Fruit fly (Drosophila melanogaster) whole organism, embryonic: ENCODE measurements around the gene CG14269.

Experiments
- CG10654 ChIP-seq: fragments of 200-800 bp; sonication (Bioruptor generic); optimal IDR thresholded peaks from 2 replicates; lab custom pipeline; 2016; ENCODE audit warnings: missing biosample characterization, missing genetic modification characterization
- CG11456 ChIP-seq: fragments of 200-800 bp; sonication (Bioruptor generic); IDR thresholded peaks from 3 replicates; pipeline ENCODE4 v1.3.6; 2022; ENCODE audit warnings: missing biosample characterization, missing genetic modification characterization
- CG11723 ChIP-seq: fragments of 200-800 bp; sonication (Bioruptor generic); optimal IDR thresholded peaks from 2 replicates; lab custom pipeline; 2017; ENCODE audit warnings: missing biosample characterization, mild to moderate bottlenecking, missing genetic modification characterization
- CG12104 ChIP-seq: fragments of 200-800 bp; sonication (Bioruptor generic); optimal IDR thresholded peaks from 3 replicates; lab custom pipeline; 2016; ENCODE audit warnings: missing biosample characterization, missing genetic modification characterization
- CG12236 ChIP-seq: fragments of 200-800 bp; sonication (Bioruptor generic); optimal IDR thresholded peaks from 2 replicates; lab custom pipeline; 2016; ENCODE audit warnings: missing biosample characterization, missing genetic modification characterization
- CG13775 ChIP-seq: fragments of 200-800 bp; sonication (Bioruptor generic); optimal IDR thresholded peaks from 3 replicates; lab custom pipeline; 2017; ENCODE audit warnings: missing biosample characterization, mild to moderate bottlenecking, missing genetic modification characterization
- CG14860 ChIP-seq: fragments of 200-800 bp; sonication (Bioruptor generic); IDR thresholded peaks from 3 replicates; pipeline ENCODE4 v1.3.6; 2022; ENCODE audit warnings: missing biosample characterization, missing genetic modification characterization; ENCODE audit not compliant: partially characterized antibody
- CG18476 ChIP-seq: fragments of 200-800 bp; sonication (Bioruptor generic); optimal IDR thresholded peaks from 2 replicates; lab custom pipeline; 2016; ENCODE audit warnings: missing biosample characterization, mild to moderate bottlenecking, missing genetic modification characterization
- CG18764 ChIP-seq: fragments of 200-800 bp; sonication (Bioruptor generic); optimal IDR thresholded peaks from 3 replicates; lab custom pipeline; 2016; ENCODE audit warnings: missing biosample characterization, missing genetic modification characterization
- CG2129 ChIP-seq: fragments of 200-800 bp; sonication (Bioruptor generic); IDR thresholded peaks from 2 replicates; pipeline ENCODE4 v1.3.6; 2022; ENCODE audit warnings: missing biosample characterization, missing genetic modification characterization; ENCODE audit not compliant: partially characterized antibody
- CG2199 ChIP-seq: fragments of 200-800 bp; sonication (Bioruptor generic); IDR thresholded peaks from 3 replicates; pipeline ENCODE4 v1.3.6; 2022; ENCODE audit warnings: missing biosample characterization, missing genetic modification characterization
- CG32772 ChIP-seq: fragments of 200-800 bp; sonication (Bioruptor generic); IDR thresholded peaks from 2 replicates; pipeline ENCODE4 v1.3.6; 2022; ENCODE audit warnings: missing biosample characterization, missing genetic modification characterization
- CG4404 ChIP-seq: fragments of 200-800 bp; sonication (Bioruptor generic); IDR thresholded peaks from 2 replicates; pipeline ENCODE4 v1.3.6; 2022; ENCODE audit warnings: missing biosample characterization, missing genetic modification characterization
- CG4707 ChIP-seq: fragments of 200-800 bp; sonication (Bioruptor generic); optimal IDR thresholded peaks from 2 replicates; lab custom pipeline; 2018; ENCODE audit warnings: missing biosample characterization, mild to moderate bottlenecking, missing genetic modification characterization, moderate library complexity
- CG7987 ChIP-seq: fragments of 200-800 bp; sonication (Bioruptor generic); optimal IDR thresholded peaks from 2 replicates; lab custom pipeline; 2018; ENCODE audit warnings: missing biosample characterization, mild to moderate bottlenecking, missing genetic modification characterization, moderate library complexity
- CG8281 ChIP-seq: fragments of 200-800 bp; sonication (Bioruptor generic); optimal IDR thresholded peaks from 2 replicates; lab custom pipeline; 2018; ENCODE audit warnings: missing biosample characterization, mild to moderate bottlenecking, missing genetic modification characterization, moderate library complexity
- CG8290 ChIP-seq, 3 experiments: fragments of 200-800 bp; sonication (Bioruptor generic); optimal IDR thresholded peaks; 2 replicates each; lab custom pipeline; 2016 to 2019; ENCODE audit warnings: missing biosample characterization in 3 of 3, missing genetic modification characterization in 3 of 3, mild to moderate bottlenecking in 2 of 3, moderate library complexity in 1 of 3
- D19A ChIP-seq: fragments of 200-800 bp; optimal IDR thresholded peaks from 3 replicates; lab custom pipeline; 2019; ENCODE audit warnings: missing biosample characterization, mild to moderate bottlenecking, missing genetic modification characterization, moderate library complexity
- Dp ChIP-seq: fragments of 200-800 bp; sonication (Bioruptor generic); optimal IDR thresholded peaks from 2 replicates; lab custom pipeline; 2018; ENCODE audit warnings: missing biosample characterization, mild to moderate bottlenecking, missing genetic modification characterization, moderate library complexity
- Eip74EF ChIP-seq, 2 experiments: fragments of 200-800 bp in 1 of 2; fragments of >200 bp in 1 of 2; sonication (Bioruptor generic) in 1 of 2; optimal IDR thresholded peaks; 2 replicates each; lab custom pipeline; 2017 to 2019; ENCODE audit warnings: missing biosample characterization in 2 of 2, missing genetic modification characterization in 2 of 2, mild to moderate bottlenecking in 1 of 2, moderate library complexity in 1 of 2
- Ets97D ChIP-seq: fragments of 200-800 bp; sonication (Bioruptor generic); optimal IDR thresholded peaks from 3 replicates; lab custom pipeline; 2016; ENCODE audit warnings: missing biosample characterization, missing genetic modification characterization
- HHEX ChIP-seq: fragments of 200-800 bp; sonication (Bioruptor generic); optimal IDR thresholded peaks from 3 replicates; lab custom pipeline; 2017; ENCODE audit warnings: missing biosample characterization, mild to moderate bottlenecking, missing genetic modification characterization, missing genetic modification reagents
- Hr39 ChIP-seq: fragments of >200 bp; optimal IDR thresholded peaks from 2 replicates; lab custom pipeline; 2017
- Hr78 ChIP-seq, 2 experiments: fragments of 200-800 bp in 1 of 2; fragments of >200 bp in 1 of 2; sonication (Bioruptor generic) in 1 of 2; optimal IDR thresholded peaks; 2 replicates each; lab custom pipeline; 2017 to 2019; ENCODE audit warnings: missing biosample characterization in 2 of 2, missing genetic modification characterization in 2 of 2, mild to moderate bottlenecking in 1 of 2, moderate library complexity in 1 of 2
- MESR4 ChIP-seq: fragments of 200-800 bp; sonication (Bioruptor generic); optimal IDR thresholded peaks from 2 replicates; lab custom pipeline; 2018; ENCODE audit warnings: missing biosample characterization, mild to moderate bottlenecking, missing genetic modification characterization, moderate library complexity
- NC2β ChIP-seq: fragments of 200-800 bp; sonication (Bioruptor generic); optimal IDR thresholded peaks from 2 replicates; lab custom pipeline; 2016; ENCODE audit warnings: missing biosample characterization, missing genetic modification characterization
- NfI ChIP-seq: fragments of 200-800 bp; sonication (Bioruptor generic); optimal IDR thresholded peaks from 3 replicates; lab custom pipeline; 2018; ENCODE audit warnings: missing biosample characterization, mild to moderate bottlenecking, missing genetic modification characterization, moderate library complexity
- Opbp ChIP-seq: fragments of 200-800 bp; sonication (Bioruptor generic); IDR thresholded peaks from 3 replicates; pipeline ENCODE4 v1.3.6; 2022; ENCODE audit warnings: missing biosample characterization, missing genetic modification characterization; ENCODE audit not compliant: partially characterized antibody
- Rx ChIP-seq: fragments of 200-800 bp; sonication (Bioruptor generic); IDR thresholded peaks from 2 replicates; pipeline ENCODE4 v1.3.6; 2022; ENCODE audit warnings: missing biosample characterization, missing genetic modification characterization
- Six4 ChIP-seq: fragments of 200-800 bp; sonication (Bioruptor generic); optimal IDR thresholded peaks from 2 replicates; lab custom pipeline; 2016; ENCODE audit warnings: missing biosample characterization, missing genetic modification characterization
- Spps ChIP-seq: fragments of 200-800 bp; sonication (Bioruptor generic); optimal IDR thresholded peaks from 2 replicates; lab custom pipeline; 2018; ENCODE audit warnings: missing biosample characterization, mild to moderate bottlenecking, missing genetic modification characterization
- ase ChIP-seq: fragments of 200-800 bp; sonication (Bioruptor generic); IDR thresholded peaks from 3 replicates; pipeline ENCODE4 v1.3.6; 2022; ENCODE audit warnings: missing biosample characterization, missing genetic modification characterization
- ato ChIP-seq: fragments of 200-800 bp; sonication (Bioruptor generic); IDR thresholded peaks from 2 replicates; pipeline ENCODE4 v1.3.6; 2022; ENCODE audit warnings: missing biosample characterization, missing genetic modification characterization; ENCODE audit not compliant: partially characterized antibody
- az2 ChIP-seq: fragments of 200-800 bp; sonication (Bioruptor generic); optimal IDR thresholded peaks from 3 replicates; lab custom pipeline; 2016; ENCODE audit warnings: missing biosample characterization, missing genetic modification characterization
- bbx ChIP-seq: fragments of 200-800 bp; sonication (Bioruptor generic); IDR thresholded peaks from 2 replicates; pipeline ENCODE4 v1.3.6; 2022; ENCODE audit warnings: missing biosample characterization, missing genetic modification characterization; ENCODE audit not compliant: partially characterized antibody
- crc ChIP-seq: fragments of 200-800 bp; sonication (Bioruptor generic); optimal IDR thresholded peaks from 2 replicates; lab custom pipeline; 2016; ENCODE audit warnings: missing biosample characterization, missing genetic modification characterization
- da ChIP-seq: fragments of 200-800 bp; sonication (Bioruptor generic); optimal IDR thresholded peaks from 2 replicates; lab custom pipeline; 2016; ENCODE audit warnings: missing biosample characterization, missing genetic modification characterization
- dmrt11E ChIP-seq: fragments of 200-800 bp; sonication (Bioruptor generic); optimal IDR thresholded peaks from 3 replicates; lab custom pipeline; 2018; ENCODE audit warnings: missing biosample characterization, mild to moderate bottlenecking, missing genetic modification characterization, moderate library complexity
- dmrt99B ChIP-seq: fragments of 200-800 bp; sonication (Bioruptor generic); optimal IDR thresholded peaks from 2 replicates; lab custom pipeline; 2018; ENCODE audit warnings: missing biosample characterization, mild to moderate bottlenecking, missing genetic modification characterization, moderate library complexity
- ftz-f1 ChIP-seq: fragments of 200-800 bp; sonication (Bioruptor generic); optimal IDR thresholded peaks from 2 replicates; lab custom pipeline; 2016; ENCODE audit warnings: missing biosample characterization, missing genetic modification characterization
- gcm ChIP-seq: fragments of 200-800 bp; sonication (Bioruptor generic); optimal IDR thresholded peaks from 2 replicates; lab custom pipeline; 2019; ENCODE audit warnings: missing biosample characterization, mild to moderate bottlenecking, missing genetic modification characterization, moderate library complexity
- nerfin-1 ChIP-seq: fragments of 200-800 bp; sonication (Bioruptor generic); optimal IDR thresholded peaks from 3 replicates; lab custom pipeline; 2019; ENCODE audit warnings: missing biosample characterization, mild to moderate bottlenecking, missing genetic modification characterization, moderate library complexity
- prd ChIP-seq, 3 experiments: fragments of >200 bp in 2 of 3; fragments of 200-800 bp in 1 of 3; sonication (Bioruptor generic) in 1 of 3; optimal IDR thresholded peaks in 2 of 3; IDR thresholded peaks in 1 of 3; 2 replicates in 2 of 3; 3 replicates in 1 of 3; pipeline versions ENCODE4 v1.3.6 to Lab custom; 2017 to 2022; ENCODE audit warnings: missing biosample characterization in 1 of 3, missing genetic modification characterization in 1 of 3
- pum ChIP-seq: fragments of 200-800 bp; sonication (Bioruptor generic); optimal IDR thresholded peaks from 2 replicates; lab custom pipeline; 2016; ENCODE audit warnings: missing biosample characterization, missing genetic modification characterization
- sc ChIP-seq, 3 experiments: fragments of >200 bp in 2 of 3; fragments of 200-800 bp in 1 of 3; sonication (Bioruptor generic) in 1 of 3; optimal IDR thresholded peaks; 2 replicates in 2 of 3; 3 replicates in 1 of 3; lab custom pipeline; 2017; ENCODE audit warnings: mild to moderate bottlenecking in 1 of 3, missing biosample characterization in 1 of 3, missing genetic modification characterization in 1 of 3, missing genetic modification reagents in 1 of 3
- sens ChIP-seq: fragments of 200-800 bp; sonication (Bioruptor generic); peaks from one replicate; lab custom pipeline; 2016; ENCODE audit warnings: missing biosample characterization, missing genetic modification characterization
- sug ChIP-seq: fragments of 200-800 bp; optimal IDR thresholded peaks from 2 replicates; lab custom pipeline; 2019; ENCODE audit warnings: missing biosample characterization, mild to moderate bottlenecking, missing genetic modification characterization, moderate library complexity
- tgo ChIP-seq: fragments of 200-800 bp; sonication (Bioruptor generic); IDR thresholded peaks from 3 replicates; pipeline ENCODE4 v1.3.6; 2022; ENCODE audit warnings: missing biosample characterization, missing genetic modification characterization
- toy ChIP-seq: fragments of 200-800 bp; sonication (Bioruptor generic); IDR thresholded peaks from 2 replicates; pipeline ENCODE4 v1.3.6; 2022; ENCODE audit warnings: missing biosample characterization, missing genetic modification characterization

CG14269 gene

dm6 chrX:3427614-3427965 is 8.0 kb downstream of the CG14269 start (continued):
- TF ChIP-seq sc (optimal IDR thresholded peaks at IDR 0.05; lab: Kevin White, UChicago) (no peak), sc (GFP tag; optimal IDR thresholded peaks at IDR 0.05; lab: Kevin White, UChicago) (peak; percentile 30), HHEX (GFP tag; lab: Kevin White, UChicago) (peak; percentile 7), pum (GFP tag; lab: Kevin White, UChicago) (peak; percentile 76), ase (GFP tag; lab: Robert Waterston, UW) (0 out of 3 replicates have a peak, but pooled peaks have one; percentile 63), da (GFP tag; lab: Kevin White, UChicago) (peak; percentile 29), CG12236 (peak; percentile 69), tgo (GFP tag; lab: Robert Waterston, UW) (peak; percentile 28; the same call in 1 of the 3 replicates), CG10654 (peak; percentile 42), CG7987 (GFP tag; lab: Kevin White, UChicago) (no peak), Hr39 (no peak), sug (tag; lab: Kevin White, UChicago) (no peak), MESR4 (no peak), CG2199 (no peak), CG11456 (GFP tag; lab: Robert Waterston, UW) (peak; percentile 57; the same call in 1 of the 3 replicates), bbx (GFP tag; lab: Robert Waterston, UW) (no peak), CG11723 (peak; percentile 52), sens (GFP tag; lab: Kevin White, UChicago) (peak; percentile 98), ato (GFP tag; lab: Robert Waterston, UW) (no peak), Eip74EF (GFP tag; optimal IDR thresholded peaks at IDR 0.05; lab: Kevin White, UChicago) (peak in 1 of 2 experiments; percentile 10), CG18476 (GFP tag; lab: Kevin White, UChicago) (no peak), Hr78 (GFP tag; optimal IDR thresholded peaks at IDR 0.05; lab: Kevin White, UChicago) (no peak), CG18764 (no peak), dmrt11E (tag; lab: Kevin White, UChicago) (peak; percentile 96), dmrt99B (peak; percentile 73), D19A (tag; lab: Kevin White, UChicago) (peak; percentile 43), CG2129 (GFP tag; lab: Robert Waterston, UW) (no peak), nerfin-1 (tag; lab: Kevin White, UChicago) (peak; percentile 27), CG8281 (tag; lab: Kevin White, UChicago) (no peak), ftz-f1 (GFP tag; lab: Kevin White, UChicago) (no peak), gcm (peak; percentile 85), Rx (GFP tag; lab: Robert Waterston, UW) (peak; percentile 8; the same call in 1 of the 2 replicates), toy (GFP tag; lab: Robert Waterston, UW) (no peak), CG13775 (GFP tag; lab: Kevin White, UChicago) (peak; percentile 83), CG32772 (GFP tag; lab: Robert Waterston, UW) (peak; percentile 65), NfI (GFP tag; lab: Kevin White, UChicago) (peak; percentile 40), CG12104 (no peak), CG4707 (GFP tag; lab: Kevin White, UChicago) (peak; percentile 58), Dp (GFP tag; lab: Kevin White, UChicago) (no peak), NC2β (peak; percentile 87), CG14860 (GFP tag; lab: Robert Waterston, UW) (no peak), Ets97D (GFP tag; lab: Kevin White, UChicago) (peak; percentile 29), prd (optimal IDR thresholded peaks at IDR 0.05; lab: Kevin White, UChicago) (no peak), prd (GFP tag; IDR thresholded peaks at IDR 0.05; lab: Robert Waterston, UW) (peak; percentile 94), Spps (no peak), CG4404 (GFP tag; lab: Robert Waterston, UW) (peak; percentile 94), CG8290 (GFP tag; optimal IDR thresholded peaks at IDR 0.05; lab: Kevin White, UChicago) (peak; percentile 54), CG8290 (tag; optimal IDR thresholded peaks at IDR 0.05; lab: Kevin White, UChicago) (peak; percentile 22 to 35), crc (GFP tag; lab: Kevin White, UChicago) (peak; percentile 45), az2 (GFP tag; lab: Kevin White, UChicago) (peak; percentile 86), Opbp (GFP tag; lab: Robert Waterston, UW) (no peak), Six4 (GFP tag; lab: Kevin White, UChicago) (peak; percentile 41)
